Fruit fly (Drosophila melanogaster) whole organism, embryonic: ENCODE results near the gene CG1965.

Experiments used
- ATbp ChIP-seq: fragments of 200-800 bp; sonication (Bioruptor generic); optimal IDR thresholded peaks from 2 replicates; lab custom pipeline; 2017; ENCODE audit warnings: missing biosample characterization, mild to moderate bottlenecking, missing genetic modification characterization, missing genetic modification reagents
- BtbVII ChIP-seq: fragments of 200-800 bp; sonication (Bioruptor generic); optimal IDR thresholded peaks from 3 replicates; lab custom pipeline; 2017; ENCODE audit warnings: missing biosample characterization, mild to moderate bottlenecking, missing genetic modification characterization
- CG14050 ChIP-seq: fragments of 200-800 bp; sonication (Bioruptor generic); IDR thresholded peaks from 3 replicates; pipeline ENCODE4 v1.3.6; 2022; ENCODE audit warnings: missing biosample characterization, missing genetic modification characterization
- CG14860 ChIP-seq: fragments of 200-800 bp; sonication (Bioruptor generic); IDR thresholded peaks from 3 replicates; pipeline ENCODE4 v1.3.6; 2022; ENCODE audit warnings: missing biosample characterization, missing genetic modification characterization; ENCODE audit not compliant: partially characterized antibody
- CG15269 ChIP-seq: fragments of 200-800 bp; sonication (Bioruptor generic); optimal IDR thresholded peaks from 2 replicates; lab custom pipeline; 2018; ENCODE audit warnings: missing biosample characterization, mild to moderate bottlenecking, missing genetic modification characterization, moderate library complexity
- CG1603 ChIP-seq: fragments of 200-800 bp; sonication (Bioruptor generic); optimal IDR thresholded peaks from 2 replicates; lab custom pipeline; 2019; ENCODE audit warnings: missing biosample characterization, mild to moderate bottlenecking, missing genetic modification characterization, moderate library complexity
- CG17802 ChIP-seq: fragments of 200-800 bp; sonication (Bioruptor generic); optimal IDR thresholded peaks from 2 replicates; lab custom pipeline; 2018; ENCODE audit warnings: missing biosample characterization, mild to moderate bottlenecking, missing genetic modification characterization, moderate library complexity
- CG18476 ChIP-seq: fragments of 200-800 bp; sonication (Bioruptor generic); optimal IDR thresholded peaks from 2 replicates; lab custom pipeline; 2016; ENCODE audit warnings: missing biosample characterization, mild to moderate bottlenecking, missing genetic modification characterization
- CG18619 ChIP-seq: fragments of 200-800 bp; sonication (Bioruptor generic); optimal IDR thresholded peaks from 3 replicates; lab custom pipeline; 2017; ENCODE audit warnings: missing biosample characterization, mild to moderate bottlenecking, missing genetic modification characterization
- CG2199 ChIP-seq: fragments of 200-800 bp; sonication (Bioruptor generic); IDR thresholded peaks from 3 replicates; pipeline ENCODE4 v1.3.6; 2022; ENCODE audit warnings: missing biosample characterization, missing genetic modification characterization
- CG30403 ChIP-seq: fragments of 200-800 bp; sonication (Bioruptor generic); optimal IDR thresholded peaks from 3 replicates; lab custom pipeline; 2016; ENCODE audit warnings: missing biosample characterization, missing genetic modification characterization
- CG30431 ChIP-seq: fragments of 200-800 bp; sonication (Bioruptor generic); optimal IDR thresholded peaks from 2 replicates; lab custom pipeline; 2017; ENCODE audit warnings: missing biosample characterization, missing genetic modification characterization
- CG31224 ChIP-seq: fragments of 200-800 bp; sonication (Bioruptor generic); IDR thresholded peaks from 2 replicates; pipeline ENCODE4 v1.3.6; 2022; ENCODE audit warnings: missing biosample characterization, missing genetic modification characterization
- CG3281 ChIP-seq: fragments of 200-800 bp; sonication (Bioruptor generic); optimal IDR thresholded peaks from 3 replicates; lab custom pipeline; 2017; ENCODE audit warnings: missing biosample characterization, mild to moderate bottlenecking, missing genetic modification characterization
- CG4404 ChIP-seq: fragments of 200-800 bp; sonication (Bioruptor generic); IDR thresholded peaks from 2 replicates; pipeline ENCODE4 v1.3.6; 2022; ENCODE audit warnings: missing biosample characterization, missing genetic modification characterization
- CG4730 ChIP-seq: fragments of 200-800 bp; sonication (Bioruptor generic); IDR thresholded peaks from 2 replicates; pipeline ENCODE4 v1.3.6; 2022; ENCODE audit warnings: missing biosample characterization, missing genetic modification characterization
- CG6689 ChIP-seq: fragments of 200-800 bp; sonication (Bioruptor generic); IDR thresholded peaks from 2 replicates; pipeline ENCODE4 v1.3.6; 2022; ENCODE audit warnings: missing biosample characterization, missing genetic modification characterization
- CG7839 ChIP-seq: fragments of 200-800 bp; sonication (Bioruptor generic); optimal IDR thresholded peaks from 3 replicates; lab custom pipeline; 2018; ENCODE audit warnings: missing biosample characterization, mild to moderate bottlenecking, missing genetic modification characterization, moderate library complexity
- CG7928 ChIP-seq: fragments of 200-800 bp; sonication (Bioruptor generic); optimal IDR thresholded peaks from 2 replicates; lab custom pipeline; 2017; ENCODE audit warnings: missing biosample characterization, mild to moderate bottlenecking, missing genetic modification characterization
- CG9215 ChIP-seq: fragments of 200-800 bp; sonication (Bioruptor generic); IDR thresholded peaks from 2 replicates; pipeline ENCODE4 v1.3.6; 2022; ENCODE audit warnings: missing biosample characterization, missing genetic modification characterization
- CG9609 ChIP-seq: fragments of 200-800 bp; sonication (Bioruptor generic); optimal IDR thresholded peaks from 3 replicates; lab custom pipeline; 2016; ENCODE audit warnings: missing biosample characterization, missing genetic modification characterization
- CG9932 ChIP-seq: fragments of 200-800 bp; sonication (Bioruptor generic); IDR thresholded peaks from 2 replicates; pipeline ENCODE4 v1.3.6; 2022; ENCODE audit warnings: missing biosample characterization, missing genetic modification characterization
- CHES-1-like ChIP-seq: fragments of 200-800 bp; sonication (Bioruptor generic); optimal IDR thresholded peaks from 2 replicates; lab custom pipeline; 2016; ENCODE audit warnings: missing biosample characterization, missing genetic modification characterization
- Camta ChIP-seq: fragments of 200-800 bp; sonication (Bioruptor generic); optimal IDR thresholded peaks from 2 replicates; lab custom pipeline; 2016; ENCODE audit warnings: missing biosample characterization, missing genetic modification characterization
- D ChIP-seq, 2 experiments: fragments of 200-800 bp in 1 of 2; fragments of >200 bp in 1 of 2; sonication (Bioruptor generic) in 1 of 2; optimal IDR thresholded peaks; 2 replicates in 1 of 2; 3 replicates in 1 of 2; lab custom pipeline; 2017; ENCODE audit warnings: mild to moderate bottlenecking in 1 of 2, missing biosample characterization in 1 of 2, missing genetic modification characterization in 1 of 2, missing genetic modification reagents in 1 of 2
- Dbx ChIP-seq: fragments of 200-800 bp; sonication (Bioruptor generic); IDR thresholded peaks from 3 replicates; pipeline ENCODE4 v1.3.6; 2022; ENCODE audit warnings: missing biosample characterization, missing genetic modification characterization
- Fer3 ChIP-seq: fragments of 200-800 bp; sonication (Bioruptor generic); optimal IDR thresholded peaks from 2 replicates; lab custom pipeline; 2018; ENCODE audit warnings: missing biosample characterization, mild to moderate bottlenecking, missing genetic modification characterization, moderate library complexity
- Hmx ChIP-seq: fragments of 200-800 bp; sonication (Bioruptor generic); optimal IDR thresholded peaks from 2 replicates; lab custom pipeline; 2016; ENCODE audit warnings: missing biosample characterization, missing genetic modification characterization
- Hr78 ChIP-seq, 2 experiments: fragments of 200-800 bp in 1 of 2; fragments of >200 bp in 1 of 2; sonication (Bioruptor generic) in 1 of 2; optimal IDR thresholded peaks; 2 replicates each; lab custom pipeline; 2017 to 2019; ENCODE audit warnings: missing biosample characterization in 2 of 2, missing genetic modification characterization in 2 of 2, mild to moderate bottlenecking in 1 of 2, moderate library complexity in 1 of 2
- Meics ChIP-seq: fragments of 200-800 bp; sonication (Bioruptor generic); optimal IDR thresholded peaks from 2 replicates; lab custom pipeline; 2017; ENCODE audit warnings: missing biosample characterization, mild to moderate bottlenecking, missing genetic modification characterization
- Nf-YA ChIP-seq: fragments of 200-800 bp; sonication (Bioruptor generic); IDR thresholded peaks from 2 replicates; pipeline ENCODE4 v1.3.6; 2022; ENCODE audit warnings: missing biosample characterization, missing genetic modification characterization
- Stat92E ChIP-seq, 3 experiments: fragments of >200 bp in 2 of 3; fragments of 200-800 bp in 1 of 3; sonication (Bioruptor generic) in 1 of 3; optimal IDR thresholded peaks; 2 replicates each; lab custom pipeline; 2017 to 2019; ENCODE audit warnings: missing biosample characterization in 3 of 3, missing genetic modification characterization in 3 of 3, mild to moderate bottlenecking in 1 of 3, moderate library complexity in 1 of 3
- TFAM ChIP-seq: fragments of 200-800 bp; sonication (Bioruptor generic); optimal IDR thresholded peaks from 2 replicates; lab custom pipeline; 2017; ENCODE audit warnings: missing biosample characterization, missing genetic modification characterization, inconsistent platforms
- bab2 ChIP-seq: fragments of 200-800 bp; sonication (Bioruptor generic); optimal IDR thresholded peaks from 2 replicates; lab custom pipeline; 2016; ENCODE audit warnings: missing biosample characterization, missing genetic modification characterization
- bowl ChIP-seq: fragments of 200-800 bp; sonication (Bioruptor generic); IDR thresholded peaks from 2 replicates; pipeline ENCODE4 v1.3.6; 2022; ENCODE audit warnings: missing biosample characterization, missing genetic modification characterization
- chinmo ChIP-seq: fragments of 200-800 bp; sonication (Bioruptor generic); IDR thresholded peaks from 4 replicates; pipeline ENCODE4 v1.3.6; 2022; ENCODE audit warnings: missing biosample characterization, missing genetic modification characterization; ENCODE audit not compliant: partially characterized antibody
- dan ChIP-seq: fragments of 200-800 bp; sonication (Bioruptor generic); IDR thresholded peaks from 2 replicates; pipeline ENCODE4 v1.3.6; 2022; ENCODE audit warnings: missing biosample characterization, missing genetic modification characterization
- esg ChIP-seq: fragments of 200-800 bp; sonication (Bioruptor generic); conservative IDR thresholded peaks from 2 replicates; pipeline ENCODE4 v1.3.6; 2022; ENCODE audit warnings: missing biosample characterization, missing genetic modification characterization
- ham ChIP-seq: fragments of 200-800 bp; sonication (Bioruptor generic); IDR thresholded peaks from 2 replicates; pipeline ENCODE4 v1.3.6; 2022; ENCODE audit warnings: missing biosample characterization, missing genetic modification characterization
- hb ChIP-seq: fragments of 200-800 bp; sonication (Bioruptor generic); IDR thresholded peaks from 3 replicates; pipeline ENCODE4 v1.3.6; 2022; ENCODE audit warnings: missing biosample characterization, missing genetic modification characterization; ENCODE audit not compliant: partially characterized antibody
- mld ChIP-seq: fragments of 200-800 bp; sonication (Bioruptor generic); IDR thresholded peaks from 3 replicates; pipeline ENCODE4 v1.3.6; 2022; ENCODE audit warnings: missing biosample characterization, missing genetic modification characterization; ENCODE audit not compliant: partially characterized antibody
- nerfin-1 ChIP-seq: fragments of 200-800 bp; sonication (Bioruptor generic); optimal IDR thresholded peaks from 3 replicates; lab custom pipeline; 2019; ENCODE audit warnings: missing biosample characterization, mild to moderate bottlenecking, missing genetic modification characterization, moderate library complexity
- oc ChIP-seq: fragments of 200-800 bp; sonication (Bioruptor generic); optimal IDR thresholded peaks from 2 replicates; lab custom pipeline; 2018; ENCODE audit warnings: missing biosample characterization, mild to moderate bottlenecking, missing genetic modification characterization, moderate library complexity
- repo ChIP-seq: fragments of 200-800 bp; sonication (Bioruptor generic); optimal IDR thresholded peaks from 2 replicates; lab custom pipeline; 2016; ENCODE audit warnings: missing biosample characterization, missing genetic modification characterization
- sc ChIP-seq, 3 experiments: fragments of >200 bp in 2 of 3; fragments of 200-800 bp in 1 of 3; sonication (Bioruptor generic) in 1 of 3; optimal IDR thresholded peaks; 2 replicates in 2 of 3; 3 replicates in 1 of 3; lab custom pipeline; 2017; ENCODE audit warnings: mild to moderate bottlenecking in 1 of 3, missing biosample characterization in 1 of 3, missing genetic modification characterization in 1 of 3, missing genetic modification reagents in 1 of 3
- so ChIP-seq: fragments of 200-800 bp; sonication (Bioruptor generic); IDR thresholded peaks from 3 replicates; pipeline ENCODE4 v1.3.6; 2022; ENCODE audit warnings: missing biosample characterization, missing genetic modification characterization
- sug ChIP-seq: fragments of 200-800 bp; optimal IDR thresholded peaks from 2 replicates; lab custom pipeline; 2019; ENCODE audit warnings: missing biosample characterization, mild to moderate bottlenecking, missing genetic modification characterization, moderate library complexity
- twi ChIP-seq: fragments of 200-800 bp; optimal IDR thresholded peaks from 2 replicates; lab custom pipeline; 2019; ENCODE audit warnings: missing biosample characterization, mild to moderate bottlenecking, missing genetic modification characterization, moderate library complexity
- zfh2 ChIP-seq: fragments of 200-800 bp; sonication (Bioruptor generic); optimal IDR thresholded peaks from 2 replicates; lab custom pipeline; 2016; ENCODE audit warnings: missing biosample characterization, missing genetic modification characterization

CG1965 gene

dm6 chr3R:7075712-7076183 is 8.5 kb downstream of the CG1965 start (continued):
- peak in 1 of 3 experiments; percentile 62 for TF ChIP-seq Stat92E (GFP tag; optimal IDR thresholded peaks at IDR 0.05; lab: Kevin White, UChicago)
- no peak for TF ChIP-seq sc (optimal IDR thresholded peaks at IDR 0.05; lab: Kevin White, UChicago)
- peak; percentile 81 for TF ChIP-seq sc (GFP tag; optimal IDR thresholded peaks at IDR 0.05; lab: Kevin White, UChicago)
- TF ChIP-seq bowl (GFP tag; lab: Robert Waterston, UW): no peak
- peak; percentile 89 for TF ChIP-seq CG18476 (GFP tag; lab: Kevin White, UChicago)
- no peak for TF ChIP-seq chinmo (GFP tag; lab: Robert Waterston, UW)
- TF ChIP-seq mld (GFP tag; lab: Robert Waterston, UW): no peak
- TF ChIP-seq CG3281 (GFP tag; lab: Kevin White, UChicago): peak; percentile 89
- peak; percentile 82 for TF ChIP-seq zfh2 (GFP tag; lab: Kevin White, UChicago)
- TF ChIP-seq bab2 (GFP tag; lab: Kevin White, UChicago): peak; percentile 95
- peak; percentile 58 for TF ChIP-seq twi (tag; lab: Kevin White, UChicago)
- peak; percentile 77 for TF ChIP-seq CG30431 (GFP tag; lab: Kevin White, UChicago)
- peak; percentile 83 for TF ChIP-seq nerfin-1 (tag; lab: Kevin White, UChicago)
- TF ChIP-seq CG30403 (GFP tag; lab: Kevin White, UChicago): peak; percentile 91
- no peak for TF ChIP-seq ham (GFP tag; lab: Robert Waterston, UW)
- TF ChIP-seq CG7839 (tag; lab: Kevin White, UChicago): peak; percentile 93
- no peak for TF ChIP-seq dan (GFP tag; lab: Robert Waterston, UW)
- TF ChIP-seq oc (tag; lab: Kevin White, UChicago): peak; percentile 87
- peak; percentile 85 for TF ChIP-seq sug (tag; lab: Kevin White, UChicago)
- TF ChIP-seq esg (GFP tag; lab: Robert Waterston, UW): no peak
- peak; percentile 91 for TF ChIP-seq Fer3 (tag; lab: Kevin White, UChicago)
- TF ChIP-seq Hmx (GFP tag; lab: Kevin White, UChicago): peak; percentile 79
- peak; percentile 62 for TF ChIP-seq CG17802
- TF ChIP-seq CG14860: no peak
- peak; percentile 92 for TF ChIP-seq CG9609
- peak; percentile 87 for TF ChIP-seq CG18619
- TF ChIP-seq CG7928: peak; percentile 65
- peak; percentile 82 for TF ChIP-seq CG1603 (tag; lab: Kevin White, UChicago)
- TF ChIP-seq Camta: peak; percentile 92
- TF ChIP-seq CG9932: no peak
- TF ChIP-seq CG6689 (GFP tag; lab: Robert Waterston, UW): no peak
- TF ChIP-seq Dbx (GFP tag; lab: Robert Waterston, UW): no peak
- TF ChIP-seq hb: no peak
- TF ChIP-seq CG14050: no peak
- TF ChIP-seq CG2199 (GFP tag; lab: Robert Waterston, UW): no peak
- TF ChIP-seq CG9215 (GFP tag; lab: Robert Waterston, UW): no peak
- TF ChIP-seq CG4404: no peak
- no peak for TF ChIP-seq D (optimal IDR thresholded peaks at IDR 0.05; lab: Kevin White, UChicago)
- TF ChIP-seq D (GFP tag; optimal IDR thresholded peaks at IDR 0.05; lab: Kevin White, UChicago): peak; percentile 91
- no peak for TF ChIP-seq CG31224 (GFP tag; lab: Robert Waterston, UW)
- peak in 1 of 2 experiments; percentile 78 for TF ChIP-seq Hr78 (GFP tag; optimal IDR thresholded peaks at IDR 0.05; lab: Kevin White, UChicago)
- peak; percentile 52 for TF ChIP-seq TFAM
- TF ChIP-seq so (GFP tag; lab: Robert Waterston, UW): no peak
- TF ChIP-seq CG15269 (tag; lab: Kevin White, UChicago): peak; percentile 89
- TF ChIP-seq CG4730 (GFP tag; lab: Robert Waterston, UW): no peak
- peak; percentile 89 for TF ChIP-seq CHES-1-like
- no peak for TF ChIP-seq Nf-YA (GFP tag; lab: Robert Waterston, UW)
- peak; percentile 91 for TF ChIP-seq BtbVII (GFP tag; lab: Kevin White, UChicago)
- TF ChIP-seq repo (GFP tag; lab: Kevin White, UChicago): peak; percentile 83
- TF ChIP-seq Meics (GFP tag; lab: Kevin White, UChicago): peak; percentile 91
- peak; percentile 91 for TF ChIP-seq ATbp
